Fruit fly (Drosophila melanogaster): Measurements from ENCODE around the gene CG8997.

Gene CG8997

dm6 chr2L:13833058-13833457 lies 12.1 kb downstream of the CG8997 start, which contains the start of the genes GatC, PolG2 and Polr2C (continued):
- TF ChIP-seq CG9609 (GFP tag; optimal IDR thresholded peaks at IDR 0.05) (peak; percentile 51), CG1647 (GFP tag; optimal IDR thresholded peaks at IDR 0.05) (no peak), nau (GFP tag; optimal IDR thresholded peaks at IDR 0.05) (no peak), hkb (optimal IDR thresholded peaks at IDR 0.05) (peak; percentile 74), hkb (GFP tag; IDR thresholded peaks at IDR 0.05) (no peak), CG17361 (GFP tag; IDR thresholded peaks at IDR 0.05) (no peak), abd-A (tag; optimal IDR thresholded peaks at IDR 0.05) (no peak), Eip74EF (GFP tag; optimal IDR thresholded peaks at IDR 0.05) (no peak), CG6175 (GFP tag; IDR thresholded peaks at IDR 0.05) (no peak), gsb (GFP tag; IDR thresholded peaks at IDR 0.05) (no peak), CG1233 (GFP tag; optimal IDR thresholded peaks at IDR 0.05) (no peak), CG14965 (GFP tag; optimal IDR thresholded peaks at IDR 0.05; ENCODE audit: borderline replicate concordance) (no peak), CG13775 (GFP tag; optimal IDR thresholded peaks at IDR 0.05) (peak; percentile 62), CG42726 (GFP tag; IDR thresholded peaks at IDR 0.05; ENCODE audit: partially characterized antibody) (peak; percentile 6; the same call in 1 of the 2 replicates), CG13424 (tag; optimal IDR thresholded peaks at IDR 0.05) (peak; percentile 43), CG2875 (GFP tag; optimal IDR thresholded peaks at IDR 0.05) (no peak), CG17802 (tag; optimal IDR thresholded peaks at IDR 0.05) (peak; percentile 37), dimm (GFP tag; IDR thresholded peaks at IDR 0.05) (no peak), CG6854 (GFP tag; optimal IDR thresholded peaks at IDR 0.05) (no peak), fd96Cb (tag; optimal IDR thresholded peaks at IDR 0.05) (no peak), Blimp-1 (GFP tag; optimal IDR thresholded peaks at IDR 0.05) (no peak), Myb (GFP tag; optimal IDR thresholded peaks at IDR 0.05) (peak; percentile 49), bigmax (GFP tag; optimal IDR thresholded peaks at IDR 0.05) (no peak), Stat92E (GFP tag; optimal IDR thresholded peaks at IDR 0.05) (peak in 1 of 3 experiments; percentile 52), CG17385 (GFP tag; optimal IDR thresholded peaks at IDR 0.05) (no peak), Oaz (GFP tag; IDR thresholded peaks at IDR 0.05) (no peak), dati (GFP tag; IDR thresholded peaks at IDR 0.05) (no peak), Gug (GFP tag; IDR thresholded peaks at IDR 0.05) (no peak; the same call in 3 of the 4 replicates), CG5953 (GFP tag; IDR thresholded peaks at IDR 0.05) (no peak), en (GFP tag; optimal IDR thresholded peaks at IDR 0.05) (no peak), CG12104 (GFP tag; optimal IDR thresholded peaks at IDR 0.05) (no peak), Gsc (GFP tag; IDR thresholded peaks at IDR 0.05) (no peak), CG3847 (GFP tag; IDR thresholded peaks at IDR 0.05) (peak; percentile 27; the same call in 1 of the 2 replicates), CG15011 (GFP tag; optimal IDR thresholded peaks at IDR 0.05) (no peak), dmrt11E (tag; optimal IDR thresholded peaks at IDR 0.05) (peak; percentile 22), CG2712 (tag; optimal IDR thresholded peaks at IDR 0.05) (peak; percentile 41), CG13894 (tag; optimal IDR thresholded peaks at IDR 0.05) (no peak), Deaf1 (tag; optimal IDR thresholded peaks at IDR 0.05) (no peak), al (GFP tag; IDR thresholded peaks at IDR 0.05) (peak; percentile 33; the same call in 1 of the 2 replicates), CG5180 (GFP tag; optimal IDR thresholded peaks at IDR 0.05) (no peak), mam (GFP tag; optimal IDR thresholded peaks at IDR 0.05) (peak; percentile 63), CG13287 (GFP tag; IDR thresholded peaks at IDR 0.05; ENCODE audit: partially characterized antibody) (peak; percentile 89), CTCF (GFP tag; optimal IDR thresholded peaks at IDR 0.05) (no peak), CG6791 (GFP tag; IDR thresholded peaks at IDR 0.05; ENCODE audit: partially characterized antibody) (peak; percentile 77), aop (GFP tag; IDR thresholded peaks at IDR 0.05) (no peak), CG6683 (GFP tag; optimal IDR thresholded peaks at IDR 0.05) (no peak), kay (GFP tag; optimal IDR thresholded peaks at IDR 0.05) (no peak), gce (GFP tag; IDR thresholded peaks at IDR 0.05) (no peak), bcd (GFP tag; optimal IDR thresholded peaks at IDR 0.05) (no peak), wek (GFP tag; optimal IDR thresholded peaks at IDR 0.05) (no peak), Kr (GFP tag; optimal IDR thresholded peaks at IDR 0.05) (peak; percentile 83)
